Fruit fly (Drosophila melanogaster): ENCODE data around the gene js.

js gene

dm6 chr3R:16353195-16353594 is 14.9 kb downstream of the js start (continued):
- TF ChIP-seq Hr39 (optimal IDR thresholded peaks at IDR 0.05): no peak
- peak; percentile 55 for TF ChIP-seq abd-A (tag; optimal IDR thresholded peaks at IDR 0.05)
- TF ChIP-seq tup (GFP tag; optimal IDR thresholded peaks at IDR 0.05): no peak
- TF ChIP-seq CG32772 (GFP tag; IDR thresholded peaks at IDR 0.05): no peak
- TF ChIP-seq CG7987 (GFP tag; optimal IDR thresholded peaks at IDR 0.05): no peak

dm6 chr3R:16352039-16352438 is 16.1 kb downstream of the js start:
- no peak for TF ChIP-seq knrl (GFP tag; IDR thresholded peaks at IDR 0.05; ENCODE audit: partially characterized antibody)
- no peak for TF ChIP-seq CG2889 (GFP tag; IDR thresholded peaks at IDR 0.05)
- no peak for TF ChIP-seq Spps (tag; optimal IDR thresholded peaks at IDR 0.05)
- TF ChIP-seq CG17359 (tag; optimal IDR thresholded peaks at IDR 0.05): no peak
- no peak for TF ChIP-seq CG9876 (GFP tag; optimal IDR thresholded peaks at IDR 0.05)
- no peak for TF ChIP-seq CG15479 (GFP tag; optimal IDR thresholded peaks at IDR 0.05)
- TF ChIP-seq CG10543 (GFP tag; optimal IDR thresholded peaks at IDR 0.05): no peak
- no peak for TF ChIP-seq CTCF (GFP tag; optimal IDR thresholded peaks at IDR 0.05)
- no peak for TF ChIP-seq sisA (GFP tag; IDR thresholded peaks at IDR 0.05)
- TF ChIP-seq mam (GFP tag; optimal IDR thresholded peaks at IDR 0.05): no peak
- TF ChIP-seq ssp (GFP tag; IDR thresholded peaks at IDR 0.05): no peak
- TF ChIP-seq CG17361 (GFP tag; IDR thresholded peaks at IDR 0.05): no peak
- no peak for TF ChIP-seq CG13894 (tag; optimal IDR thresholded peaks at IDR 0.05)
- no peak for TF ChIP-seq lilli (GFP tag; optimal IDR thresholded peaks at IDR 0.05)
- no peak for TF ChIP-seq CG11504 (tag; optimal IDR thresholded peaks at IDR 0.05)
- no peak for TF ChIP-seq B-H2 (GFP tag; optimal IDR thresholded peaks at IDR 0.05)
- no peak for TF ChIP-seq ash1 (GFP tag; optimal IDR thresholded peaks at IDR 0.05)
- TF ChIP-seq al (GFP tag; IDR thresholded peaks at IDR 0.05): no peak

- TF ChIP-seq oc (tag; optimal IDR thresholded peaks at IDR 0.05) (no peak), CG7963 (GFP tag; IDR thresholded peaks at IDR 0.05; ENCODE audit: partially characterized antibody) (0 out of 3 replicates have a peak, but pooled peaks have one; percentile 13), CG7987 (GFP tag; optimal IDR thresholded peaks at IDR 0.05) (peak; percentile 11), ro (GFP tag; IDR thresholded peaks at IDR 0.05) (no peak), dpn (GFP tag; optimal IDR thresholded peaks at IDR 0.05) (no peak), CG17802 (tag; optimal IDR thresholded peaks at IDR 0.05) (no peak), Lhr (GFP tag; optimal IDR thresholded peaks at IDR 0.05) (peak; percentile 24), CG42726 (GFP tag; IDR thresholded peaks at IDR 0.05; ENCODE audit: partially characterized antibody) (peak; percentile 58; the same call in 1 of the 2 replicates), CG12391 (tag; optimal IDR thresholded peaks at IDR 0.05) (no peak), CG14860 (GFP tag; IDR thresholded peaks at IDR 0.05; ENCODE audit: partially characterized antibody) (0 out of 3 replicates have a peak, but pooled peaks have one; percentile 15), CG2202 (tag; optimal IDR thresholded peaks at IDR 0.05) (no peak), Hr78 (GFP tag; optimal IDR thresholded peaks at IDR 0.05) (peak in 1 of 2 experiments; percentile 77), HmgZ (tag; optimal IDR thresholded peaks at IDR 0.05) (peak; percentile 82), CG6272 (GFP tag; IDR thresholded peaks at IDR 0.05) (no peak), Dip3 (GFP tag; optimal IDR thresholded peaks at IDR 0.05) (peak; percentile 0), Bteb2 (GFP tag; optimal IDR thresholded peaks at IDR 0.05) (no peak), CG17361 (GFP tag; IDR thresholded peaks at IDR 0.05) (no peak), CG32772 (GFP tag; IDR thresholded peaks at IDR 0.05) (no peak), stwl (tag; optimal IDR thresholded peaks at IDR 0.05) (peak; percentile 37), Ets97D (GFP tag; optimal IDR thresholded peaks at IDR 0.05) (peak; percentile 2), Bgb (GFP tag; IDR thresholded peaks at IDR 0.05; ENCODE audit: partially characterized antibody) (peak; percentile 77), Xbp1 (GFP tag; optimal IDR thresholded peaks at IDR 0.05) (peak; percentile 6), pita (GFP tag; optimal IDR thresholded peaks at IDR 0.05) (peak; percentile 83), CG2712 (tag; optimal IDR thresholded peaks at IDR 0.05) (peak; percentile 22), knrl (GFP tag; IDR thresholded peaks at IDR 0.05; ENCODE audit: partially characterized antibody) (peak; percentile 42; the same call in 1 of the 3 replicates), CG2120 (GFP tag; optimal IDR thresholded peaks at IDR 0.05) (peak; percentile 9), Pdp1 (GFP tag; optimal IDR thresholded peaks at IDR 0.05) (peak in 1 of 2 experiments; percentile 58), ranshi (GFP tag; IDR thresholded peaks at IDR 0.05) (peak; percentile 19; the same call in 1 of the 2 replicates), sr (GFP tag; IDR thresholded peaks at IDR 0.05) (0 out of 3 replicates have a peak, but pooled peaks have one; percentile 7)
Measured at dm6 chr3R:16351044-16351443, 17.1 kb downstream of the js start.
